Worm (Caenorhabditis elegans) whole organism, L4/young adult: ENCODE data around the gene M7.12.

Experiments
- W03F9.2 ChIP-seq: fragments of 150-350 bp; optimal IDR thresholded peaks from 2 replicates; lab custom pipeline; 2014; ENCODE audit warnings: missing biosample characterization, missing genetic modification characterization
- dao-5 ChIP-seq: sonication (generic microtip); optimal IDR thresholded peaks from 2 replicates; lab custom pipeline; 2016; ENCODE audit warnings: missing genotype, missing genetic modification characterization, moderate library complexity, missing compliant biosample characterization
- him-1 ChIP-seq: sonication (generic microtip); optimal IDR thresholded peaks from 2 replicates; lab custom pipeline; 2016; ENCODE audit warnings: missing genotype, missing genetic modification reagents, missing genetic modification characterization, missing compliant biosample characterization

Gene M7.12

ce11 chrIV:11097795-11098194 is at the start of gene M7.12:
M7.12 (minus strand) TSS chrIV:11097982.
- TF ChIP-seq him-1 (tag; lab: Kevin White, UChicago) (no peak), dao-5 (tag; lab: Kevin White, UChicago) (no peak), W03F9.2 (tag; lab: Kevin White, UChicago) (no peak)

- TF ChIP-seq him-1 (tag; lab: Kevin White, UChicago): no peak
- no peak for TF ChIP-seq W03F9.2 (tag; lab: Kevin White, UChicago)
- peak; percentile 12 for TF ChIP-seq dao-5 (tag; lab: Kevin White, UChicago)
These were observed 49.2 kb upstream of the M7.12 start, which contains the start of gene pigq-1 for ce11 chrIV:11146962-11147470. pigq-1 (minus strand) TSS chrIV:11147247.

ce11 chrIV:11146492-11146891 is 48.7 kb upstream of the M7.12 start:
- TF ChIP-seq W03F9.2 (tag; lab: Kevin White, UChicago) (no peak), him-1 (tag; lab: Kevin White, UChicago) (no peak), dao-5 (tag; lab: Kevin White, UChicago) (no peak)

- no peak for TF ChIP-seq dao-5 (tag; lab: Kevin White, UChicago)
- no peak for TF ChIP-seq him-1 (tag; lab: Kevin White, UChicago)
- no peak for TF ChIP-seq W03F9.2 (tag; lab: Kevin White, UChicago)
These were observed 48.2 kb upstream of the M7.12 start for ce11 chrIV:11145929-11146339.

ce11 chrIV:11143228-11143444 is 45.4 kb upstream of the M7.12 start, which contains the start of gene F01G4.4:
F01G4.4 (plus strand) TSS chrIV:11143345.
- no peak for TF ChIP-seq him-1 (tag; lab: Kevin White, UChicago)
- TF ChIP-seq dao-5 (tag; lab: Kevin White, UChicago): no peak
- TF ChIP-seq W03F9.2 (tag; lab: Kevin White, UChicago): no peak

- TF ChIP-seq W03F9.2 (tag; lab: Kevin White, UChicago) (peak; percentile 14), him-1 (tag; lab: Kevin White, UChicago) (no peak), dao-5 (tag; lab: Kevin White, UChicago) (no peak)
These were observed 44.8 kb upstream of the M7.12 start, which contains the start of gene skih-2 for ce11 chrIV:11142314-11143227. skih-2 (minus strand) TSS chrIV:11142364.

- TF ChIP-seq him-1 (tag; lab: Kevin White, UChicago) (no peak), dao-5 (tag; lab: Kevin White, UChicago) (no peak), W03F9.2 (tag; lab: Kevin White, UChicago) (no peak)
These were observed 33.5 kb upstream of the M7.12 start, which contains the start of gene ard-1 for ce11 chrIV:11131268-11131667. ard-1 (plus strand) TSS chrIV:11131279.

ce11 chrIV:11130774-11131173 is 33.0 kb upstream of the M7.12 start:
- TF ChIP-seq him-1 (tag; lab: Kevin White, UChicago): no peak
- TF ChIP-seq dao-5 (tag; lab: Kevin White, UChicago): no peak
- TF ChIP-seq W03F9.2 (tag; lab: Kevin White, UChicago): no peak

- TF ChIP-seq him-1 (tag; lab: Kevin White, UChicago) (no peak), W03F9.2 (tag; lab: Kevin White, UChicago) (no peak), dao-5 (tag; lab: Kevin White, UChicago) (no peak)
These were observed 28.2 kb upstream of the M7.12 start for ce11 chrIV:11126028-11126427.

- TF ChIP-seq him-1 (tag; lab: Kevin White, UChicago) (no peak), dao-5 (tag; lab: Kevin White, UChicago) (no peak), W03F9.2 (tag; lab: Kevin White, UChicago) (no peak)
These were observed 28.0 kb upstream of the M7.12 start, which contains the start of gene swsn-4 for ce11 chrIV:11126004-11126027. swsn-4 (plus strand) TSS chrIV:11126024.

- TF ChIP-seq dao-5 (tag; lab: Kevin White, UChicago): no peak
These were observed 27.8 kb upstream of the M7.12 start for ce11 chrIV:11125604-11126003.

ce11 chrIV:11125200-11125599 is 27.4 kb upstream of the M7.12 start:
- TF ChIP-seq him-1 (tag; lab: Kevin White, UChicago) (no peak), dao-5 (tag; lab: Kevin White, UChicago) (no peak), W03F9.2 (tag; lab: Kevin White, UChicago) (no peak)

- no peak for TF ChIP-seq W03F9.2 (tag; lab: Kevin White, UChicago)
- no peak for TF ChIP-seq dao-5 (tag; lab: Kevin White, UChicago)
These were observed 26.9 kb upstream of the M7.12 start, which contains the start of gene spo-11 for ce11 chrIV:11124674-11125073. spo-11 (minus strand) TSS chrIV:11124862.

- TF ChIP-seq dao-5 (tag; lab: Kevin White, UChicago) (no peak), W03F9.2 (tag; lab: Kevin White, UChicago) (no peak), him-1 (tag; lab: Kevin White, UChicago) (no peak)
These were observed 22.3 kb upstream of the M7.12 start for ce11 chrIV:11119972-11120562.
